Fruit fly (Drosophila melanogaster): ENCODE measurements around the gene CG7523.

CG7523 gene

dm6 chr3R:17646102-17647050, 24.3 kb downstream of the CG7523 start (continued):
- peak in 1 of 2 experiments; percentile 20 for TF ChIP-seq Eip74EF (GFP tag; optimal IDR thresholded peaks at IDR 0.05)
- TF ChIP-seq CG10979 (tag; optimal IDR thresholded peaks at IDR 0.05) = no peak
- TF ChIP-seq abd-A (tag; optimal IDR thresholded peaks at IDR 0.05) = peak; percentile 22
- TF ChIP-seq CG42726 (GFP tag; IDR thresholded peaks at IDR 0.05; ENCODE audit: partially characterized antibody) = peak; percentile 64
- TF ChIP-seq CG17359 (tag; optimal IDR thresholded peaks at IDR 0.05) = peak; percentile 10
- TF ChIP-seq CG10209 (GFP tag; optimal IDR thresholded peaks at IDR 0.05) = no peak
- peak; percentile 64 for TF ChIP-seq nerfin-2 (GFP tag; IDR thresholded peaks at IDR 0.05; ENCODE audit: partially characterized antibody)
- 0 out of 2 replicates have a peak, but pooled peaks have one; percentile 21 for TF ChIP-seq Xrp1 (GFP tag; IDR thresholded peaks at IDR 0.05)
- peak; percentile 55; the same call in 2 of the 3 replicates for TF ChIP-seq knrl (GFP tag; IDR thresholded peaks at IDR 0.05; ENCODE audit: partially characterized antibody)
- TF ChIP-seq CG31365 (tag; optimal IDR thresholded peaks at IDR 0.05) = no peak
- TF ChIP-seq CG14860 (GFP tag; IDR thresholded peaks at IDR 0.05; ENCODE audit: partially characterized antibody) = peak; percentile 54

- TF ChIP-seq chinmo (GFP tag; IDR thresholded peaks at IDR 0.05; ENCODE audit: partially characterized antibody) (peak; percentile 84; the same call in 2 of the 4 replicates), disco-r (GFP tag; optimal IDR thresholded peaks at IDR 0.05) (no peak), toy (GFP tag; IDR thresholded peaks at IDR 0.05) (no peak), knrl (GFP tag; IDR thresholded peaks at IDR 0.05; ENCODE audit: partially characterized antibody) (peak; percentile 41; the same call in 2 of the 3 replicates), CG6813 (GFP tag; optimal IDR thresholded peaks at IDR 0.05) (no peak), hb (GFP tag; IDR thresholded peaks at IDR 0.05; ENCODE audit: partially characterized antibody) (peak; percentile 48; the same call in 1 of the 3 replicates), Bgb (GFP tag; IDR thresholded peaks at IDR 0.05; ENCODE audit: partially characterized antibody) (peak; percentile 61), CG34224 (GFP tag; IDR thresholded peaks at IDR 0.05; ENCODE audit: partially characterized antibody) (peak; percentile 54; the same call in 1 of the 3 replicates), Opbp (GFP tag; IDR thresholded peaks at IDR 0.05; ENCODE audit: partially characterized antibody) (peak; percentile 67; the same call in 1 of the 3 replicates), nerfin-2 (GFP tag; IDR thresholded peaks at IDR 0.05; ENCODE audit: partially characterized antibody) (peak; percentile 67), z (GFP tag; IDR thresholded peaks at IDR 0.05) (no peak), Bdp1 (GFP tag; optimal IDR thresholded peaks at IDR 0.05) (peak; percentile 99), CG13287 (GFP tag; IDR thresholded peaks at IDR 0.05; ENCODE audit: partially characterized antibody) (peak; percentile 32; the same call in 1 of the 2 replicates), CG16813 (GFP tag; IDR thresholded peaks at IDR 0.05; ENCODE audit: partially characterized antibody) (peak; percentile 48; the same call in 2 of the 3 replicates), CG2678 (tag; optimal IDR thresholded peaks at IDR 0.05) (peak; percentile 0), CG10321 (GFP tag; IDR thresholded peaks at IDR 0.05) (no peak), sd (tag; optimal IDR thresholded peaks at IDR 0.05) (peak; percentile 63), abd-A (tag; optimal IDR thresholded peaks at IDR 0.05) (peak; percentile 36), Awh (GFP tag; IDR thresholded peaks at IDR 0.05) (no peak), CG6791 (GFP tag; IDR thresholded peaks at IDR 0.05; ENCODE audit: partially characterized antibody) (peak; percentile 60; the same call in 1 of the 3 replicates), sens (GFP tag) (peak; percentile 79), fd102C (GFP tag; optimal IDR thresholded peaks at IDR 0.05) (no peak), tna (GFP tag; IDR thresholded peaks at IDR 0.05; ENCODE audit: partially characterized antibody) (peak; percentile 64; the same call in 1 of the 2 replicates), Scr (GFP tag; IDR thresholded peaks at IDR 0.05; ENCODE audit: partially characterized antibody) (peak; percentile 53), amos (GFP tag; IDR thresholded peaks at IDR 0.05; ENCODE audit: partially characterized antibody) (peak; percentile 42; the same call in 1 of the 2 replicates), CG3838 (GFP tag; optimal IDR thresholded peaks at IDR 0.05) (no peak), CG4424 (GFP tag; optimal IDR thresholded peaks at IDR 0.05) (no peak), Dll (GFP tag; IDR thresholded peaks at IDR 0.05; ENCODE audit: partially characterized antibody) (peak; percentile 34; the same call in 1 of the 4 replicates), vvl (GFP tag; IDR thresholded peaks at IDR 0.05) (peak; percentile 80), fd96Cb (tag; optimal IDR thresholded peaks at IDR 0.05) (no peak), hkb (optimal IDR thresholded peaks at IDR 0.05) (no peak), hkb (GFP tag; IDR thresholded peaks at IDR 0.05) (peak; percentile 16; the same call in 1 of the 2 replicates), Med (GFP tag) (peak; percentile 28), CG14860 (GFP tag; IDR thresholded peaks at IDR 0.05; ENCODE audit: partially characterized antibody) (0 out of 3 replicates have a peak, but pooled peaks have one; percentile 45), Oaz (GFP tag; IDR thresholded peaks at IDR 0.05) (no peak)
These were observed 25.5 kb downstream of the CG7523 start for dm6 chr3R:17645239-17645638.
